Fruit fly (Drosophila melanogaster) whole organism, wandering third instar larva: ENCODE data around the gene CG7011.

Source experiments
- CrebA ChIP-seq: fragments of 200-800 bp; sonication (Bioruptor generic); optimal IDR thresholded peaks from 2 replicates; lab custom pipeline; 2016; ENCODE audit warnings: missing biosample characterization, mild to moderate bottlenecking, missing genetic modification characterization, borderline replicate concordance
- Dif ChIP-seq: fragments of 200-275, 200-300 bp; sonication (Bioruptor generic); optimal IDR thresholded peaks from 2 replicates; lab custom pipeline; 2018; ENCODE audit warnings: missing biosample characterization, missing genetic modification characterization; ENCODE audit not compliant: partially characterized antibody
- GATAd ChIP-seq: sonication (Bioruptor generic); optimal IDR thresholded peaks from 2 replicates; lab custom pipeline; 2016; ENCODE audit warnings: missing biosample characterization, missing genetic modification characterization
- Mio ChIP-seq: sonication (Bioruptor generic); optimal IDR thresholded peaks from 2 replicates; lab custom pipeline; 2016; ENCODE audit warnings: missing biosample characterization, missing genetic modification characterization
- Rel ChIP-seq, 2 experiments: fragments of 200-800 bp; sonication (Bioruptor generic) in 1 of 2; optimal IDR thresholded peaks; 2 replicates in 1 of 2; 3 replicates in 1 of 2; lab custom pipeline; 2016 to 2019; ENCODE audit warnings: mild to moderate bottlenecking in 2 of 2, missing biosample characterization in 2 of 2, missing genetic modification characterization in 2 of 2, moderate library complexity in 1 of 2
- Sp1 ChIP-seq: fragments of 200-800 bp; sonication (Bioruptor generic); optimal IDR thresholded peaks from 3 replicates; lab custom pipeline; 2019; ENCODE audit warnings: missing biosample characterization, mild to moderate bottlenecking, missing genetic modification characterization, moderate library complexity
- br ChIP-seq: fragments of 200-800 bp; sonication (Bioruptor generic); optimal IDR thresholded peaks from 2 replicates; lab custom pipeline; 2016; ENCODE audit warnings: missing biosample characterization, missing genetic modification characterization
- brk ChIP-seq: fragments of 200-800 bp; sonication (Bioruptor generic); optimal IDR thresholded peaks from 2 replicates; lab custom pipeline; 2016; ENCODE audit warnings: missing biosample characterization, mild to moderate bottlenecking, missing genetic modification characterization
- dmrt93B ChIP-seq: fragments of 200-800 bp; sonication (Bioruptor generic); optimal IDR thresholded peaks from 2 replicates; lab custom pipeline; 2018; ENCODE audit warnings: missing biosample characterization, mild to moderate bottlenecking, missing genetic modification characterization
- dsf ChIP-seq: sonication (Bioruptor generic); optimal IDR thresholded peaks from 2 replicates; lab custom pipeline; 2016; ENCODE audit warnings: missing biosample characterization, missing genetic modification characterization, borderline replicate concordance
- ey ChIP-seq: fragments of 200-800 bp; sonication (Bioruptor generic); optimal IDR thresholded peaks from 2 replicates; lab custom pipeline; 2016; ENCODE audit warnings: missing biosample characterization, missing genetic modification characterization
- rgr ChIP-seq: fragments of 200-800 bp; sonication (Bioruptor generic); optimal IDR thresholded peaks from 3 replicates; lab custom pipeline; 2016; ENCODE audit warnings: missing biosample characterization, mild to moderate bottlenecking, missing genetic modification characterization
- sage ChIP-seq: fragments of 200-800 bp; sonication (Bioruptor generic); optimal IDR thresholded peaks from 2 replicates; lab custom pipeline; 2016; ENCODE audit warnings: missing biosample characterization, mild to moderate bottlenecking, missing genetic modification characterization
- sv ChIP-seq: fragments of 200-800 bp; sonication (Bioruptor generic); optimal IDR thresholded peaks from 3 replicates; lab custom pipeline; 2016; ENCODE audit warnings: missing biosample characterization, missing genetic modification characterization
- tai ChIP-seq: sonication (Bioruptor generic); optimal IDR thresholded peaks from 2 replicates; lab custom pipeline; 2016; ENCODE audit warnings: missing biosample characterization, missing genetic modification characterization
- usp ChIP-seq: fragments of >200 bp; optimal IDR thresholded peaks from 2 replicates; lab custom pipeline; 2017; ENCODE audit warnings: missing biosample characterization, missing genetic modification characterization

CG7011 gene

dm6 chr3L:15116536-15116935 is 46.9 kb downstream of the CG7011 start, which contains the start of gene Cep135:
Gene Cep135, plus strand, starts transcription at chr3L:15116737.
- no peak for TF ChIP-seq rgr (GFP tag; lab: Kevin White, UChicago)
- TF ChIP-seq brk (GFP tag; lab: Kevin White, UChicago), result peak; percentile 71

- TF ChIP-seq brk (GFP tag; lab: Kevin White, UChicago) (no peak), usp (GFP tag; lab: Kevin White, UChicago) (no peak), Sp1 (no peak), ey (GFP tag; lab: Kevin White, UChicago) (no peak), GATAd (no peak), CrebA (GFP tag; lab: Kevin White, UChicago) (no peak), dmrt93B (GFP tag; lab: Kevin White, UChicago) (no peak), Dif (no peak), Rel (GFP tag; optimal IDR thresholded peaks at IDR 0.05; lab: Kevin White, UChicago) (no peak), Rel (tag; optimal IDR thresholded peaks at IDR 0.05; lab: Kevin White, UChicago) (no peak), sv (GFP tag; lab: Kevin White, UChicago) (no peak), Mio (GFP tag; lab: Kevin White, UChicago) (no peak), br (GFP tag; lab: Kevin White, UChicago) (no peak), tai (GFP tag; lab: Kevin White, UChicago) (no peak), sage (GFP tag; lab: Kevin White, UChicago) (no peak), dsf (GFP tag; lab: Kevin White, UChicago) (no peak)
These were observed 50.2 kb downstream of the CG7011 start, which contains the start of gene CG13458 for dm6 chr3L:15113257-15113656. Gene CG13458, plus strand, starts transcription at chr3L:15113557.
